Worm (Caenorhabditis elegans): ENCODE data around the gene oac-23.

DNA sequence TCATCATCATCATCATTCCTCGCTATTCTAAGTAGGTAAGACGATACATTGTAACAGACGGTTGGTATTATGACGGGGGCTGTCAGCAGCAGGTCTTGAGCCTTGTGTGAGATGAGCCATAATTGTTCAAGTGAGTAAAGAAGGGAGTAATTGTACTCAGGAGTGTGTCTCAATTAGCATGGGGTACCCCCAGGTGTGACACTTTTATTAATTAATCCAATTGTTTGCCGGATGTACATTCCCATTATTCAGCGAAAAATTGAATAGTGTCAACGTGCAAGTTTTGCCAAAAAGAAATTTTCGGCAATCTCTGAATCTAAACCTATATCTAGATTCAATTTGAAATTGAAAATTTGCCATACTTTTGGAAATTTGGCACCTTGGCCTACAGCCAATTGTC, 32.3 kb upstream of the oac-23 start:
- TF ChIP-seq pha-4 (tag; optimal IDR thresholded peaks at IDR 0.05) (no peak), elt-3 (tag; optimal IDR thresholded peaks at IDR 0.05) (no peak), snpc-4 (tag; optimal IDR thresholded peaks at IDR 0.05) (no peak), flh-1 (GFP tag; optimal IDR thresholded peaks at IDR 0.05) (no peak), mep-1 (tag; optimal IDR thresholded peaks at IDR 0.05) (no peak), unc-62 (GFP tag; optimal IDR thresholded peaks at IDR 0.05) (no peak)

All from whole organism, mixed stage, embryonic.